Worm (Caenorhabditis elegans) whole organism, late embryonic: ENCODE results near the gene F55C12.2.

ENCODE experiments used
- C08G9.2 ChIP-seq: sonication (generic microtip); optimal IDR thresholded peaks from 2 replicates; lab custom pipeline; 2016; ENCODE audit warnings: mild to moderate bottlenecking, missing genetic modification characterization, moderate library complexity, missing compliant biosample characterization
- C38D4.7 ChIP-seq: fragments of 200-800 bp; sonication (Bioruptor generic); optimal IDR thresholded peaks from 2 replicates; lab custom pipeline; 2018; ENCODE audit warnings: mild to moderate bottlenecking, missing genetic modification characterization, moderate library complexity, missing compliant biosample characterization
- K02D7.2 ChIP-seq: sonication (generic microtip); optimal IDR thresholded peaks from 2 replicates; lab custom pipeline; 2017; ENCODE audit warnings: mild to moderate bottlenecking, missing genetic modification characterization, missing compliant biosample characterization
- ceh-19 ChIP-seq: fragments of 200-800 bp; sonication (Bioruptor generic); optimal IDR thresholded peaks from 2 replicates; lab custom pipeline; 2018; ENCODE audit warnings: mild to moderate bottlenecking, missing genetic modification characterization, missing compliant biosample characterization
- ceh-2 ChIP-seq: sonication (generic microtip); optimal IDR thresholded peaks from 2 replicates; lab custom pipeline; 2016; ENCODE audit warnings: missing genotype, missing genetic modification characterization, missing compliant biosample characterization
- ceh-22 ChIP-seq: sonication (generic microtip); optimal IDR thresholded peaks from 2 replicates; lab custom pipeline; 2017; ENCODE audit warnings: missing biosample characterization, missing genetic modification characterization
- ceh-24 ChIP-seq: sonication (generic microtip); optimal IDR thresholded peaks from 2 replicates; lab custom pipeline; 2016; ENCODE audit warnings: mild to moderate bottlenecking, missing genetic modification characterization, missing compliant biosample characterization
- ceh-31 ChIP-seq: sonication (generic microtip); optimal IDR thresholded peaks from 2 replicates; lab custom pipeline; 2016; ENCODE audit warnings: missing genetic modification characterization, missing compliant biosample characterization
- ceh-34 ChIP-seq: sonication (generic microtip); optimal IDR thresholded peaks from 2 replicates; lab custom pipeline; 2016; ENCODE audit warnings: mild to moderate bottlenecking, missing genetic modification characterization, missing compliant biosample characterization
- ceh-45 ChIP-seq: fragments of 200-800 bp; sonication (Bioruptor generic); IDR thresholded peaks from 2 replicates; pipeline ENCODE4 v1.3.6; 2022; ENCODE audit warnings: missing genetic modification reagents, missing genetic modification characterization, missing compliant biosample characterization
- ceh-48 ChIP-seq: sonication (generic microtip); optimal IDR thresholded peaks from 2 replicates; lab custom pipeline; 2016; ENCODE audit warnings: missing genetic modification characterization, inconsistent platforms, missing compliant biosample characterization
- che-1 ChIP-seq: sonication (generic microtip); optimal IDR thresholded peaks from 2 replicates; lab custom pipeline; 2016; ENCODE audit warnings: mild to moderate bottlenecking, missing genetic modification characterization, missing compliant biosample characterization
- dve-1 ChIP-seq: sonication (generic microtip); optimal IDR thresholded peaks from 2 replicates; lab custom pipeline; 2017; ENCODE audit warnings: antibody characterized with exemption, mild to moderate bottlenecking, missing genetic modification characterization, missing compliant biosample characterization
- elt-2 ChIP-seq: sonication (generic microtip); optimal IDR thresholded peaks from 2 replicates; lab custom pipeline; 2016; ENCODE audit warnings: missing genetic modification reagents, missing genetic modification characterization, missing compliant biosample characterization
- ets-4 ChIP-seq: sonication (generic microtip); optimal IDR thresholded peaks from 2 replicates; lab custom pipeline; 2016; ENCODE audit warnings: missing genetic modification characterization, missing compliant biosample characterization
- eyg-1 ChIP-seq: sonication (generic microtip); optimal IDR thresholded peaks from 2 replicates; lab custom pipeline; 2016; ENCODE audit warnings: missing genotype, missing genetic modification characterization, missing compliant biosample characterization
- fax-1 ChIP-seq: sonication (generic microtip); optimal IDR thresholded peaks from 2 replicates; lab custom pipeline; 2016; ENCODE audit warnings: missing genotype, missing genetic modification characterization, missing compliant biosample characterization
- hlh-30 ChIP-seq: sonication (generic microtip); optimal IDR thresholded peaks from 2 replicates; lab custom pipeline; 2017; ENCODE audit warnings: antibody characterized with exemption, missing genetic modification characterization, missing compliant biosample characterization; ENCODE audit not compliant: insufficient read depth
- hlh-8 ChIP-seq: sonication (generic microtip); optimal IDR thresholded peaks from 2 replicates; lab custom pipeline; 2016; ENCODE audit warnings: missing genotype, missing genetic modification characterization, missing compliant biosample characterization
- nhr-11 ChIP-seq: fragments of 150-350 bp; optimal IDR thresholded peaks from 2 replicates; lab custom pipeline; 2014; ENCODE audit warnings: missing biosample characterization, missing genetic modification characterization
- npax-4 ChIP-seq: sonication (generic microtip); optimal IDR thresholded peaks from 2 replicates; lab custom pipeline; 2016; ENCODE audit warnings: missing genetic modification characterization, missing compliant biosample characterization
- pag-3 ChIP-seq: sonication (generic microtip); optimal IDR thresholded peaks from 2 replicates; lab custom pipeline; 2016; ENCODE audit warnings: missing compliant biosample characterization, missing genetic modification characterization, borderline replicate concordance
- pha-4 ChIP-seq: fragments of 150-350 bp; optimal IDR thresholded peaks from 2 replicates; lab custom pipeline; 2018; ENCODE audit warnings: missing biosample characterization, missing genetic modification reagents, missing genetic modification characterization
- rnt-1 ChIP-seq: sonication (generic microtip); optimal IDR thresholded peaks from 2 replicates; lab custom pipeline; 2016; ENCODE audit warnings: missing genetic modification characterization, missing compliant biosample characterization
- sox-2 ChIP-seq: fragments of 200-800 bp; sonication (Bioruptor generic); IDR thresholded peaks from 2 replicates; pipeline ENCODE4 v1.3.6; 2022; ENCODE audit warnings: missing genetic modification reagents, missing genetic modification characterization, missing compliant biosample characterization
- sox-4 ChIP-seq: sonication (generic microtip); optimal IDR thresholded peaks from 2 replicates; lab custom pipeline; 2017; ENCODE audit warnings: mild to moderate bottlenecking, missing genetic modification characterization, inconsistent platforms, missing compliant biosample characterization
- tbx-2 ChIP-seq: sonication (generic microtip); optimal IDR thresholded peaks from 2 replicates; lab custom pipeline; 2016; ENCODE audit warnings: missing genetic modification characterization, missing compliant biosample characterization
- ttx-3 ChIP-seq: sonication (generic microtip); optimal IDR thresholded peaks from 2 replicates; lab custom pipeline; 2016; ENCODE audit warnings: missing genetic modification reagents, missing genetic modification characterization, missing compliant biosample characterization
- unc-3 ChIP-seq, 2 experiments: fragments of 200-800 bp in 1 of 2; sonication (Bioruptor generic) in 1 of 2; sonication (generic microtip) in 1 of 2; conservative IDR thresholded peaks in 1 of 2; optimal IDR thresholded peaks in 1 of 2; 2 replicates each; pipeline versions ENCODE4 v1.3.6 to Lab custom; 2016 to 2022; ENCODE audit warnings: missing compliant biosample characterization in 2 of 2, missing genetic modification characterization in 2 of 2, missing genetic modification reagents in 1 of 2
- unc-42 ChIP-seq: sonication (generic microtip); optimal IDR thresholded peaks from 2 replicates; lab custom pipeline; 2016; ENCODE audit warnings: missing genotype, missing genetic modification characterization, missing compliant biosample characterization
- zip-5 ChIP-seq: sonication (generic microtip); optimal IDR thresholded peaks from 2 replicates; lab custom pipeline; 2016; ENCODE audit warnings: missing genetic modification characterization, missing compliant biosample characterization
- ztf-16 ChIP-seq: sonication (generic microtip); optimal IDR thresholded peaks from 2 replicates; lab custom pipeline; 2017; ENCODE audit warnings: missing genetic modification characterization, missing compliant biosample characterization

F55C12.2 gene

ce11 chrII:5871508-5871907 is 5.1 kb upstream of the F55C12.2 start:
- peak; percentile 6 for TF ChIP-seq tbx-2 (tag; lab: Kevin White, UChicago)
- TF ChIP-seq unc-42 (tag; lab: Kevin White, UChicago), result peak; percentile 21
- TF ChIP-seq zip-5 (tag; lab: Kevin White, UChicago), result no peak
- TF ChIP-seq sox-4 (tag; lab: Kevin White, UChicago), result peak; percentile 8

ce11 chrII:5872414-5872813 is 4.2 kb upstream of the F55C12.2 start:
- TF ChIP-seq ceh-45, result no peak
- no peak for TF ChIP-seq eyg-1 (tag; lab: Kevin White, UChicago)
- no peak for TF ChIP-seq pha-4
- TF ChIP-seq npax-4 (tag; lab: Kevin White, UChicago), result no peak

- TF ChIP-seq ztf-16 (tag; lab: Kevin White, UChicago) (peak; percentile 39), hlh-8 (no peak), ceh-48 (tag; lab: Kevin White, UChicago) (no peak), zip-5 (tag; lab: Kevin White, UChicago) (peak; percentile 47), unc-42 (tag; lab: Kevin White, UChicago) (peak; percentile 63), dve-1 (no peak), C08G9.2 (tag; lab: Kevin White, UChicago) (peak; percentile 31), K02D7.2 (tag; lab: Kevin White, UChicago) (no peak), ceh-2 (tag; lab: Kevin White, UChicago) (peak; percentile 14), tbx-2 (tag; lab: Kevin White, UChicago) (peak; percentile 47), C38D4.7 (GFP tag; lab: Kevin White, UChicago) (no peak), elt-2 (tag; lab: Kevin White, UChicago) (peak; percentile 70), ceh-22 (tag; lab: Kevin White, UChicago) (no peak), ceh-31 (peak; percentile 60)
- TF ChIP-seq, all 69 proteins: peak for 8
Observed at ce11 chrII:5873564-5874070, 3.0 kb upstream of the F55C12.2 start, which contains the start of gene tex-2. TSS of gene tex-2 (minus strand) at chrII:5873614.

ce11 chrII:5874130-5874529 is 2.5 kb upstream of the F55C12.2 start:
- TF ChIP-seq hlh-30 (tag; lab: Kevin White, UChicago) (peak; percentile 77), C08G9.2 (tag; lab: Kevin White, UChicago) (no peak)

- TF ChIP-seq pha-4 (no peak), npax-4 (tag; lab: Kevin White, UChicago) (no peak), ceh-2 (tag; lab: Kevin White, UChicago) (no peak), pag-3 (no peak), sox-2 (GFP tag; lab: Robert Waterston, UW) (no peak), rnt-1 (tag; lab: Kevin White, UChicago) (no peak), fax-1 (tag; lab: Kevin White, UChicago) (no peak), ets-4 (tag; lab: Kevin White, UChicago) (no peak), nhr-11 (no peak), ceh-19 (GFP tag; lab: Kevin White, UChicago) (no peak), dve-1 (no peak), ttx-3 (no peak), eyg-1 (tag; lab: Kevin White, UChicago) (no peak), ceh-24 (tag; lab: Kevin White, UChicago) (no peak), K02D7.2 (tag; lab: Kevin White, UChicago) (no peak), ceh-34 (tag; lab: Kevin White, UChicago) (no peak), unc-3 (GFP tag; conservative IDR thresholded peaks at IDR 0.05; lab: Robert Waterston, UW) (no peak), unc-3 (tag; optimal IDR thresholded peaks at IDR 0.05; lab: Kevin White, UChicago) (no peak), che-1 (tag; lab: Kevin White, UChicago) (no peak), C08G9.2 (tag; lab: Kevin White, UChicago) (no peak)
Observed at ce11 chrII:5876053-5876452, 558 bp upstream of the F55C12.2 start, which contains the start of gene F55C12.6. TSS of gene F55C12.6 (minus strand) at chrII:5876153.
